Worm (Caenorhabditis elegans) whole organism, early embryonic: ENCODE measurements around the gene C37C3.2.

Experiments
- F13C5.2 ChIP-seq: sonication (generic microtip); optimal IDR thresholded peaks from 2 replicates; lab custom pipeline; 2017; ENCODE audit warnings: mild to moderate bottlenecking, missing genetic modification characterization, inconsistent platforms, missing compliant biosample characterization
- aly-1 ChIP-seq: sonication (generic microtip); optimal IDR thresholded peaks from 2 replicates; lab custom pipeline; 2016; ENCODE audit warnings: missing genetic modification characterization, missing compliant biosample characterization
- ama-1 ChIP-seq: fragments of 150-350 bp; optimal IDR thresholded peaks from 2 replicates; lab custom pipeline; 2014
- ceh-13 ChIP-seq: fragments of 200-800 bp; sonication (Bioruptor generic); optimal IDR thresholded peaks from 2 replicates; lab custom pipeline; 2018; ENCODE audit warnings: mild to moderate bottlenecking, missing genetic modification characterization, missing compliant biosample characterization
- ets-7 ChIP-seq: sonication (generic microtip); optimal IDR thresholded peaks from 2 replicates; lab custom pipeline; 2016; ENCODE audit warnings: missing genotype, missing genetic modification characterization, missing compliant biosample characterization
- flt-1 ChIP-seq: fragments of 200-800 bp; sonication (Bioruptor generic); IDR thresholded peaks from 2 replicates; pipeline ENCODE4 v1.3.6; 2022; ENCODE audit warnings: missing genetic modification characterization, missing compliant biosample characterization
- hmbx-1 ChIP-seq: sonication (generic microtip); optimal IDR thresholded peaks from 2 replicates; lab custom pipeline; 2016; ENCODE audit warnings: mild to moderate bottlenecking, missing genetic modification characterization, missing compliant biosample characterization
- hmg-4 ChIP-seq: fragments of 200-800 bp; sonication (Bioruptor generic); optimal IDR thresholded peaks from 2 replicates; lab custom pipeline; 2018; ENCODE audit warnings: mild to moderate bottlenecking, missing genetic modification characterization, missing compliant biosample characterization
- hnd-1 ChIP-seq: sonication (generic microtip); optimal IDR thresholded peaks from 2 replicates; lab custom pipeline; 2016; ENCODE audit warnings: missing genetic modification characterization, missing compliant biosample characterization
- sea-1 ChIP-seq: fragments of 200-800 bp; sonication (Bioruptor generic); conservative IDR thresholded peaks from 2 replicates; pipeline ENCODE4 v1.3.6; 2022; ENCODE audit warnings: missing genetic modification characterization, missing compliant biosample characterization
- tbx-11 ChIP-seq: fragments of 200-800 bp; sonication (Bioruptor generic); IDR thresholded peaks from 2 replicates; pipeline ENCODE4 v1.3.6; 2022; ENCODE audit warnings: missing genetic modification characterization, missing compliant biosample characterization
- tra-4 ChIP-seq: sonication (generic microtip); optimal IDR thresholded peaks from 2 replicates; lab custom pipeline; 2017; ENCODE audit warnings: missing genetic modification characterization, missing compliant biosample characterization

ce11 chrV:7878411-7878964 lies 22.7 kb downstream of the C37C3.2 start, which contains the start of gene F40A3.2:
- TF ChIP-seq flt-1 (GFP tag; lab: Robert Waterston, UW) (no peak), ets-7 (tag; lab: Kevin White, UChicago) (no peak), ama-1 (lab: Kevin White, UChicago) (no peak), tbx-11 (GFP tag; lab: Robert Waterston, UW) (no peak), ceh-13 (GFP tag; lab: Kevin White, UChicago) (no peak), hmg-4 (GFP tag; lab: Kevin White, UChicago) (no peak), aly-1 (no peak), sea-1 (GFP tag; lab: Robert Waterston, UW) (no peak), F13C5.2 (tag; lab: Kevin White, UChicago) (no peak), tra-4 (no peak), hnd-1 (tag; lab: Kevin White, UChicago) (no peak), hmbx-1 (tag; lab: Kevin White, UChicago) (no peak)
